Worm (Caenorhabditis elegans) whole organism, mixed stage, embryonic: Measurements from ENCODE around the gene C30G7.3.

Source experiments
- blmp-1 ChIP-seq: fragments of 150-350 bp; optimal IDR thresholded peaks from 2 replicates; lab custom pipeline; 2014; ENCODE audit warnings: missing biosample characterization, missing genetic modification characterization
- ceh-39 ChIP-seq: fragments of 150-350 bp; optimal IDR thresholded peaks from 2 replicates; lab custom pipeline; 2014; ENCODE audit warnings: missing biosample characterization, missing genetic modification characterization
- ceh-83 ChIP-seq: fragments of 200-800 bp; sonication (Bioruptor generic); optimal IDR thresholded peaks from 2 replicates; lab custom pipeline; 2018; ENCODE audit warnings: mild to moderate bottlenecking, missing genetic modification characterization, missing compliant biosample characterization
- cnd-1 ChIP-seq: fragments of 200-800 bp; sonication (Bioruptor generic); optimal IDR thresholded peaks from 2 replicates; lab custom pipeline; 2018; ENCODE audit warnings: mild to moderate bottlenecking, missing genetic modification characterization, missing compliant biosample characterization
- elt-1 ChIP-seq: sonication (generic microtip); optimal IDR thresholded peaks from 2 replicates; lab custom pipeline; 2017; ENCODE audit warnings: missing genetic modification characterization, mild to moderate bottlenecking, missing compliant biosample characterization, antibody characterized with exemption, moderate library complexity, borderline replicate concordance; ENCODE audit not compliant: insufficient read depth
- elt-3 ChIP-seq: fragments of 150-350 bp; optimal IDR thresholded peaks from 2 replicates; lab custom pipeline; 2014; ENCODE audit warnings: missing biosample characterization, missing genetic modification characterization
- flh-1 ChIP-seq: fragments of 200-800 bp; sonication (Bioruptor generic); optimal IDR thresholded peaks from 2 replicates; lab custom pipeline; 2018; ENCODE audit warnings: mild to moderate bottlenecking, missing genetic modification characterization, moderate library complexity, missing compliant biosample characterization
- ham-2 ChIP-seq: fragments of 200-800 bp; sonication (Bioruptor generic); optimal IDR thresholded peaks from 2 replicates; lab custom pipeline; 2018; ENCODE audit warnings: mild to moderate bottlenecking, missing genetic modification characterization, missing compliant biosample characterization
- hlh-1 ChIP-seq: fragments of 150-350 bp; optimal IDR thresholded peaks from 2 replicates; lab custom pipeline; 2014; ENCODE audit warnings: missing biosample characterization, missing genetic modification reagents, missing genetic modification characterization
- lin-13 ChIP-seq: fragments of 150-350 bp; optimal IDR thresholded peaks from 2 replicates; lab custom pipeline; 2014; ENCODE audit warnings: missing biosample characterization, missing genetic modification characterization
- lin-32 ChIP-seq: fragments of 200-800 bp; sonication (Bioruptor generic); optimal IDR thresholded peaks from 2 replicates; lab custom pipeline; 2018; ENCODE audit warnings: mild to moderate bottlenecking, missing genetic modification characterization, missing compliant biosample characterization
- lsy-2 ChIP-seq: fragments of 150-350 bp; optimal IDR thresholded peaks from 2 replicates; lab custom pipeline; 2014; ENCODE audit warnings: missing biosample characterization, missing genetic modification characterization
- mab-5 ChIP-seq: fragments of 150-350 bp; optimal IDR thresholded peaks from 2 replicates; lab custom pipeline; 2014; ENCODE audit warnings: missing biosample characterization, missing genetic modification characterization
- nhr-12 ChIP-seq: fragments of 150-350 bp; optimal IDR thresholded peaks from 2 replicates; lab custom pipeline; 2014; ENCODE audit warnings: missing biosample characterization, missing genetic modification characterization
- nhr-2 ChIP-seq: fragments of 150-350 bp; optimal IDR thresholded peaks from 2 replicates; lab custom pipeline; 2014; ENCODE audit warnings: missing biosample characterization, missing genetic modification characterization
- nhr-28 ChIP-seq: fragments of 150-350 bp; optimal IDR thresholded peaks from 2 replicates; lab custom pipeline; 2014; ENCODE audit warnings: missing biosample characterization, missing genetic modification characterization
- nhr-76 ChIP-seq: sonication (generic microtip); optimal IDR thresholded peaks from 2 replicates; lab custom pipeline; 2017; ENCODE audit warnings: missing biosample characterization, missing genetic modification characterization
- sem-2 ChIP-seq: fragments of 200-800 bp; sonication (Bioruptor generic); optimal IDR thresholded peaks from 2 replicates; lab custom pipeline; 2018; ENCODE audit warnings: mild to moderate bottlenecking, missing genetic modification characterization, missing compliant biosample characterization
- snpc-4 ChIP-seq: fragments of 150-350 bp; optimal IDR thresholded peaks from 2 replicates; lab custom pipeline; 2014; ENCODE audit warnings: missing biosample characterization, missing genetic modification characterization
- sptf-1 ChIP-seq: sonication (generic microtip); optimal IDR thresholded peaks from 2 replicates; lab custom pipeline; 2017; ENCODE audit warnings: mild to moderate bottlenecking, missing genetic modification characterization, moderate library complexity, missing compliant biosample characterization
- tbx-8 ChIP-seq: fragments of 200-800 bp; sonication (Bioruptor generic); optimal IDR thresholded peaks from 2 replicates; lab custom pipeline; 2018; ENCODE audit warnings: mild to moderate bottlenecking, missing genetic modification characterization, moderate library complexity, missing compliant biosample characterization
- unc-120 ChIP-seq: sonication (generic microtip); optimal IDR thresholded peaks from 2 replicates; lab custom pipeline; 2017; ENCODE audit warnings: missing genetic modification characterization, missing compliant biosample characterization; ENCODE audit not compliant: poor library complexity, severe bottlenecking
- unc-39 ChIP-seq: fragments of 150-350 bp; optimal IDR thresholded peaks from 2 replicates; lab custom pipeline; 2014; ENCODE audit warnings: missing biosample characterization, missing genetic modification characterization
- unc-62 ChIP-seq: fragments of 150-350 bp; optimal IDR thresholded peaks from 2 replicates; lab custom pipeline; 2014; ENCODE audit warnings: missing biosample characterization, missing genetic modification reagents, missing genetic modification characterization
- zip-8 ChIP-seq: fragments of 150-350 bp; optimal IDR thresholded peaks from 2 replicates; lab custom pipeline; 2014; ENCODE audit warnings: missing biosample characterization, missing genetic modification characterization
- ztf-11 ChIP-seq: fragments of 150-350 bp; optimal IDR thresholded peaks from 2 replicates; lab custom pipeline; 2014; ENCODE audit warnings: missing biosample characterization, missing genetic modification characterization

The C30G7.3 gene

ce11 chrV:14921509-14921908, 24.0 kb downstream of the C30G7.3 start, which contains the start of gene zmp-4:
Gene zmp-4, minus strand, starts transcription at chrV:14921609.
- no peak for TF ChIP-seq lsy-2 (tag; lab: Kevin White, UChicago)
- TF ChIP-seq blmp-1 = no peak
- TF ChIP-seq sptf-1 (tag; lab: Kevin White, UChicago) = no peak
- no peak for TF ChIP-seq ztf-11 (tag; lab: Kevin White, UChicago)
- no peak for TF ChIP-seq ceh-39 (tag; lab: Kevin White, UChicago)
- no peak for TF ChIP-seq hlh-1 (tag; lab: Kevin White, UChicago)
- no peak for TF ChIP-seq unc-120 (tag; lab: Kevin White, UChicago)
- TF ChIP-seq ham-2 (GFP tag; lab: Kevin White, UChicago) = no peak
- TF ChIP-seq snpc-4 (tag; lab: Kevin White, UChicago) = no peak
- no peak for TF ChIP-seq sem-2
- no peak for TF ChIP-seq cnd-1
- TF ChIP-seq lin-32 = no peak
- TF ChIP-seq, all 35 proteins: peak for 0

ce11 chrV:14915599-14915998, 29.9 kb downstream of the C30G7.3 start, which contains the start of gene H12D21.11:
Gene H12D21.11, plus strand, starts transcription at chrV:14915899.
- TF ChIP-seq mab-5 (tag; lab: Kevin White, UChicago) (no peak), lsy-2 (tag; lab: Kevin White, UChicago) (no peak), snpc-4 (tag; lab: Kevin White, UChicago) (no peak), unc-62 (GFP tag; lab: Kevin White, UChicago) (no peak), tbx-8 (GFP tag; lab: Kevin White, UChicago) (no peak)

- TF ChIP-seq cnd-1 = no peak
- TF ChIP-seq mab-5 (tag; lab: Kevin White, UChicago) = no peak
- no peak for TF ChIP-seq snpc-4 (tag; lab: Kevin White, UChicago)
- TF ChIP-seq flh-1 (GFP tag; lab: Kevin White, UChicago) = no peak
Measured at ce11 chrV:14910758-14911157, 34.7 kb downstream of the C30G7.3 start.

ce11 chrV:14909331-14909835, 36.1 kb downstream of the C30G7.3 start, which contains the start of gene H12D21.9:
Gene H12D21.9, minus strand, starts transcription at chrV:14909478.
- no peak for TF ChIP-seq elt-3
- TF ChIP-seq nhr-28 (tag; lab: Kevin White, UChicago) = no peak
- TF ChIP-seq unc-120 (tag; lab: Kevin White, UChicago) = peak; percentile 54

ce11 chrV:14907445-14907844, 38.1 kb downstream of the C30G7.3 start:
- TF ChIP-seq snpc-4 (tag; lab: Kevin White, UChicago) = no peak
- no peak for TF ChIP-seq lin-32
- no peak for TF ChIP-seq ceh-83 (GFP tag; lab: Kevin White, UChicago)
- TF ChIP-seq elt-1 (tag; lab: Kevin White, UChicago) = no peak
- TF ChIP-seq unc-39 = no peak
- TF ChIP-seq nhr-2 (tag; lab: Kevin White, UChicago) = no peak
- TF ChIP-seq ceh-39 (tag; lab: Kevin White, UChicago) = no peak

ce11 chrV:14900905-14901304, 44.6 kb downstream of the C30G7.3 start:
- no peak for TF ChIP-seq sptf-1 (tag; lab: Kevin White, UChicago)
- no peak for TF ChIP-seq unc-62 (GFP tag; lab: Kevin White, UChicago)
- TF ChIP-seq lin-13 = no peak
- no peak for TF ChIP-seq zip-8 (tag; lab: Kevin White, UChicago)
- no peak for TF ChIP-seq nhr-12 (tag; lab: Kevin White, UChicago)
- no peak for TF ChIP-seq nhr-28 (tag; lab: Kevin White, UChicago)
- TF ChIP-seq lsy-2 (tag; lab: Kevin White, UChicago) = no peak
- TF ChIP-seq unc-120 (tag; lab: Kevin White, UChicago) = no peak
- no peak for TF ChIP-seq nhr-76

- TF ChIP-seq ztf-11 (tag; lab: Kevin White, UChicago) (no peak), elt-1 (tag; lab: Kevin White, UChicago) (peak; percentile 22), nhr-2 (tag; lab: Kevin White, UChicago) (no peak), unc-39 (no peak), unc-62 (GFP tag; lab: Kevin White, UChicago) (no peak), cnd-1 (no peak), ceh-83 (GFP tag; lab: Kevin White, UChicago) (no peak), elt-3 (no peak)
Measured at ce11 chrV:14899545-14899944, 46.0 kb downstream of the C30G7.3 start, which contains the start of gene H12D21.10. Gene H12D21.10, plus strand, starts transcription at chrV:14899804.
